Worm (Caenorhabditis elegans) whole organism, L4 larva: ENCODE data around the gene nex-3.

Experiments
- D1046.2 ChIP-seq: fragments of 200-800 bp; sonication (Bioruptor generic); IDR thresholded peaks from 2 replicates; pipeline ENCODE4 v1.3.6; 2022; ENCODE audit warnings: missing genetic modification characterization, missing compliant biosample characterization
- F44E2.7 ChIP-seq: fragments of 200-800 bp; sonication (Bioruptor generic); IDR thresholded peaks from 2 replicates; pipeline ENCODE4 v2.1.2; 2022; ENCODE audit warnings: missing genetic modification characterization, missing compliant biosample characterization
- ceh-82 ChIP-seq: sonication (generic microtip); optimal IDR thresholded peaks from 2 replicates; lab custom pipeline; 2017; ENCODE audit warnings: missing biosample characterization, missing genetic modification characterization
- dpl-1 ChIP-seq: fragments of 150-350 bp; optimal IDR thresholded peaks from 2 replicates; lab custom pipeline; 2014; ENCODE audit warnings: missing biosample characterization, missing genetic modification reagents, missing genetic modification characterization
- egl-27 ChIP-seq: sonication (generic microtip); optimal IDR thresholded peaks from 3 replicates; lab custom pipeline; 2017; ENCODE audit warnings: missing biosample characterization, missing genetic modification reagents, missing genetic modification characterization
- hmg-1.1 ChIP-seq: fragments of 200-800 bp; sonication (Bioruptor generic); IDR thresholded peaks from 2 replicates; pipeline ENCODE4 v1.3.6; 2022; ENCODE audit warnings: missing genetic modification reagents, missing genetic modification characterization, missing compliant biosample characterization
- lin-13 ChIP-seq: fragments of 150-350 bp; optimal IDR thresholded peaks from 2 replicates; lab custom pipeline; 2014; ENCODE audit warnings: missing biosample characterization, missing genetic modification reagents, missing genetic modification characterization
- lin-39 ChIP-seq: fragments of 150-350 bp; optimal IDR thresholded peaks from 2 replicates; lab custom pipeline; 2014; ENCODE audit warnings: missing biosample characterization, missing genetic modification reagents, missing genetic modification characterization
- unc-39 ChIP-seq: sonication (generic microtip); optimal IDR thresholded peaks from 2 replicates; lab custom pipeline; 2017; ENCODE audit warnings: missing biosample characterization, missing genetic modification characterization

ce11 chrIII:4487271-4487670 is 45.4 kb downstream of the nex-3 start:
- TF ChIP-seq hmg-1.1 (GFP tag; lab: Robert Waterston, UW) (no peak), ceh-82 (tag; lab: Kevin White, UChicago) (no peak), F44E2.7 (GFP tag; lab: Robert Waterston, UW) (no peak), D1046.2 (GFP tag; lab: Robert Waterston, UW) (no peak), lin-39 (tag; lab: Kevin White, UChicago) (no peak), dpl-1 (no peak), lin-13 (GFP tag; lab: Kevin White, UChicago) (no peak), unc-39 (tag; lab: Kevin White, UChicago) (no peak), egl-27 (tag; lab: Kevin White, UChicago) (no peak)
